Worm (Caenorhabditis elegans) whole organism, early embryonic: Measurements from ENCODE around the gene ral-1.
"Not testable (repeated sequence)": the region's sequence is repeated elsewhere in the genome, so short reads cannot be mapped to it uniquely, and the experiment has no call there.

Source experiments
- B0310.2 ChIP-seq: sonication (generic microtip); optimal IDR thresholded peaks from 2 replicates; lab custom pipeline; 2016; ENCODE audit warnings: mild to moderate bottlenecking, missing genetic modification characterization, missing compliant biosample characterization
- F13C5.2 ChIP-seq: sonication (generic microtip); optimal IDR thresholded peaks from 2 replicates; lab custom pipeline; 2017; ENCODE audit warnings: mild to moderate bottlenecking, missing genetic modification characterization, inconsistent platforms, missing compliant biosample characterization
- aly-1 ChIP-seq: sonication (generic microtip); optimal IDR thresholded peaks from 2 replicates; lab custom pipeline; 2016; ENCODE audit warnings: missing genetic modification characterization, missing compliant biosample characterization
- ama-1 ChIP-seq: fragments of 150-350 bp; optimal IDR thresholded peaks from 2 replicates; lab custom pipeline; 2014
- ceh-13 ChIP-seq: fragments of 200-800 bp; sonication (Bioruptor generic); optimal IDR thresholded peaks from 2 replicates; lab custom pipeline; 2018; ENCODE audit warnings: mild to moderate bottlenecking, missing genetic modification characterization, missing compliant biosample characterization
- ceh-36 ChIP-seq: sonication (generic microtip); optimal IDR thresholded peaks from 2 replicates; lab custom pipeline; 2016; ENCODE audit warnings: missing genetic modification characterization, inconsistent platforms, missing compliant biosample characterization
- ets-7 ChIP-seq: sonication (generic microtip); optimal IDR thresholded peaks from 2 replicates; lab custom pipeline; 2016; ENCODE audit warnings: missing genotype, missing genetic modification characterization, missing compliant biosample characterization
- flt-1 ChIP-seq: fragments of 200-800 bp; sonication (Bioruptor generic); IDR thresholded peaks from 2 replicates; pipeline ENCODE4 v1.3.6; 2022; ENCODE audit warnings: missing genetic modification characterization, missing compliant biosample characterization
- hmbx-1 ChIP-seq: sonication (generic microtip); optimal IDR thresholded peaks from 2 replicates; lab custom pipeline; 2016; ENCODE audit warnings: mild to moderate bottlenecking, missing genetic modification characterization, missing compliant biosample characterization
- hmg-4 ChIP-seq: fragments of 200-800 bp; sonication (Bioruptor generic); optimal IDR thresholded peaks from 2 replicates; lab custom pipeline; 2018; ENCODE audit warnings: mild to moderate bottlenecking, missing genetic modification characterization, missing compliant biosample characterization
- hnd-1 ChIP-seq: sonication (generic microtip); optimal IDR thresholded peaks from 2 replicates; lab custom pipeline; 2016; ENCODE audit warnings: missing genetic modification characterization, missing compliant biosample characterization
- pes-1 ChIP-seq: fragments of 200-800 bp; sonication (Bioruptor generic); IDR thresholded peaks from 2 replicates; pipeline ENCODE4 v1.3.6; 2022; ENCODE audit warnings: missing genetic modification reagents, missing genetic modification characterization, missing compliant biosample characterization
- scrt-1 ChIP-seq: fragments of 200-800 bp; sonication (Bioruptor generic); IDR thresholded peaks from 2 replicates; pipeline ENCODE4 v1.3.6; 2022; ENCODE audit warnings: missing genetic modification characterization, missing compliant biosample characterization
- sea-1 ChIP-seq: fragments of 200-800 bp; sonication (Bioruptor generic); conservative IDR thresholded peaks from 2 replicates; pipeline ENCODE4 v1.3.6; 2022; ENCODE audit warnings: missing genetic modification characterization, missing compliant biosample characterization
- tbx-11 ChIP-seq: fragments of 200-800 bp; sonication (Bioruptor generic); IDR thresholded peaks from 2 replicates; pipeline ENCODE4 v1.3.6; 2022; ENCODE audit warnings: missing genetic modification characterization, missing compliant biosample characterization
- tbx-37 ChIP-seq: fragments of 200-800 bp; sonication (Bioruptor generic); conservative IDR thresholded peaks from 2 replicates; pipeline ENCODE4 v1.3.6; 2022; ENCODE audit warnings: missing genetic modification reagents, missing genetic modification characterization, missing compliant biosample characterization
- tra-4 ChIP-seq: sonication (generic microtip); optimal IDR thresholded peaks from 2 replicates; lab custom pipeline; 2017; ENCODE audit warnings: missing genetic modification characterization, missing compliant biosample characterization

The ral-1 gene

ce11 chrIII:3317887-3318286 lies 6.8 kb downstream of the ral-1 start:
- TF ChIP-seq flt-1 (no peak), tbx-37 (no peak), scrt-1 (GFP tag; lab: Robert Waterston, UW) (no peak), hmg-4 (no peak), pes-1 (GFP tag; lab: Robert Waterston, UW) (no peak), tra-4 (no peak), ceh-36 (no peak), sea-1 (GFP tag; lab: Robert Waterston, UW) (no peak), ceh-13 (no peak), hmbx-1 (no peak), F13C5.2 (tag; lab: Kevin White, UChicago) (no peak), tbx-11 (GFP tag; lab: Robert Waterston, UW) (no peak), aly-1 (tag; lab: Kevin White, UChicago) (no peak), ets-7 (tag; lab: Kevin White, UChicago) (no peak)

- TF ChIP-seq hnd-1 (tag; lab: Kevin White, UChicago) (no peak), aly-1 (tag; lab: Kevin White, UChicago) (no peak), ceh-36 (no peak), hmg-4 (no peak), ceh-13 (no peak), scrt-1 (GFP tag; lab: Robert Waterston, UW) (no peak), tbx-11 (GFP tag; lab: Robert Waterston, UW) (no peak), tra-4 (no peak), flt-1 (no peak), F13C5.2 (tag; lab: Kevin White, UChicago) (no peak)
These were observed 10.0 kb downstream of the ral-1 start, which contains the start of gene Y53G8AR.9 for ce11 chrIII:3321145-3321544. Y53G8AR.9 (minus strand) TSS chrIII:3321245.

ce11 chrIII:3322317-3323010 lies 11.4 kb downstream of the ral-1 start, which contains the start of gene phf-15:
phf-15 (plus strand) TSS chrIII:3322853.
- TF ChIP-seq ama-1 (lab: Kevin White, UChicago) (no peak), aly-1 (tag; lab: Kevin White, UChicago) (no peak), F13C5.2 (tag; lab: Kevin White, UChicago) (no peak), tbx-37 (no peak), ceh-36 (no peak), flt-1 (no peak), tra-4 (no peak), hmbx-1 (no peak), sea-1 (GFP tag; lab: Robert Waterston, UW) (no peak), scrt-1 (GFP tag; lab: Robert Waterston, UW) (no peak), hnd-1 (tag; lab: Kevin White, UChicago) (no peak), B0310.2 (tag; lab: Kevin White, UChicago) (no peak), ceh-13 (no peak), hmg-4 (no peak), ets-7 (tag; lab: Kevin White, UChicago) (no peak), tbx-11 (GFP tag; lab: Robert Waterston, UW) (no peak)

ce11 chrIII:3323906-3324305 lies 12.8 kb downstream of the ral-1 start:
- TF ChIP-seq scrt-1 (GFP tag; lab: Robert Waterston, UW) (no peak), flt-1 (no peak), tra-4 (no peak), ama-1 (lab: Kevin White, UChicago) (no peak), aly-1 (tag; lab: Kevin White, UChicago) (no peak), F13C5.2 (tag; lab: Kevin White, UChicago) (no peak), tbx-11 (GFP tag; lab: Robert Waterston, UW) (no peak)

- no peak for TF ChIP-seq flt-1
- no peak for TF ChIP-seq tra-4
- TF ChIP-seq sea-1 (GFP tag; lab: Robert Waterston, UW), result no peak
These were observed 18.4 kb downstream of the ral-1 start for ce11 chrIII:3329467-3329866.

- TF ChIP-seq sea-1 (GFP tag; lab: Robert Waterston, UW) (no peak), hmbx-1 (no peak), ama-1 (lab: Kevin White, UChicago) (no peak), pes-1 (GFP tag; lab: Robert Waterston, UW) (no peak), B0310.2 (tag; lab: Kevin White, UChicago) (no peak), hmg-4 (no peak), hnd-1 (tag; lab: Kevin White, UChicago) (no peak), ceh-13 (no peak), tbx-11 (GFP tag; lab: Robert Waterston, UW) (no peak), flt-1 (no peak), F13C5.2 (tag; lab: Kevin White, UChicago) (no peak), ets-7 (tag; lab: Kevin White, UChicago) (no peak), tra-4 (no peak), ceh-36 (no peak), tbx-37 (no peak)
These were observed 20.7 kb downstream of the ral-1 start for ce11 chrIII:3331767-3332166.

ce11 chrIII:3332736-3333135 lies 21.6 kb downstream of the ral-1 start, which contains the start of gene Y53G8AR.1:
Y53G8AR.1 (plus strand) TSS chrIII:3333036.
- TF ChIP-seq sea-1 (GFP tag; lab: Robert Waterston, UW); F13C5.2 (tag; lab: Kevin White, UChicago); tra-4: not testable (repeated sequence)

- TF ChIP-seq tbx-11 (GFP tag; lab: Robert Waterston, UW) (peak; percentile 92), pes-1 (GFP tag; lab: Robert Waterston, UW) (peak; percentile 89), flt-1 (peak; percentile 88), sea-1 (GFP tag; lab: Robert Waterston, UW) (peak; percentile 93), scrt-1 (GFP tag; lab: Robert Waterston, UW) (peak; percentile 71), tbx-37 (peak; percentile 96)
These were observed 23.9 kb downstream of the ral-1 start for ce11 chrIII:3334941-3335559.
